Fruit fly (Drosophila melanogaster): Measurements from ENCODE around the gene CG32750.

The CG32750 gene

dm6 chrX:6225472-6226049 lies 29.3 kb upstream of the CG32750 start, which contains the start of gene dtn (continued):
- no peak for TF ChIP-seq CG8290 (GFP tag; optimal IDR thresholded peaks at IDR 0.05)
- TF ChIP-seq CG8290 (tag; optimal IDR thresholded peaks at IDR 0.05), result no peak
- no peak for TF ChIP-seq HLHmδ (GFP tag; optimal IDR thresholded peaks at IDR 0.05)
- no peak for TF ChIP-seq ken (GFP tag; IDR thresholded peaks at IDR 0.05)
- no peak for TF ChIP-seq sens (GFP tag)
- TF ChIP-seq hb (GFP tag; IDR thresholded peaks at IDR 0.05; ENCODE audit: partially characterized antibody), result no peak
- peak; percentile 59 for TF ChIP-seq CG9797 (GFP tag; optimal IDR thresholded peaks at IDR 0.05)
- no peak for TF ChIP-seq dmrt99B (tag; optimal IDR thresholded peaks at IDR 0.05)
- no peak for TF ChIP-seq vvl (GFP tag; IDR thresholded peaks at IDR 0.05)
- TF ChIP-seq C15 (GFP tag; IDR thresholded peaks at IDR 0.05), result no peak
- no peak for TF ChIP-seq Tbp (GFP tag; optimal IDR thresholded peaks at IDR 0.05)
- TF ChIP-seq CG6175 (GFP tag; IDR thresholded peaks at IDR 0.05), result no peak
- TF ChIP-seq ATbp (GFP tag; optimal IDR thresholded peaks at IDR 0.05), result no peak
- TF ChIP-seq sna (GFP tag; IDR thresholded peaks at IDR 0.05; ENCODE audit: partially characterized antibody), result 0 out of 2 replicates have a peak, but pooled peaks have one; percentile 31
- TF ChIP-seq row (GFP tag; IDR thresholded peaks at IDR 0.05), result no peak
- TF ChIP-seq wek (GFP tag; optimal IDR thresholded peaks at IDR 0.05), result no peak
- TF ChIP-seq Pdp1 (GFP tag; optimal IDR thresholded peaks at IDR 0.05), result no peak
- TF ChIP-seq Side (GFP tag; optimal IDR thresholded peaks at IDR 0.05), result no peak
- TF ChIP-seq CG7357 (GFP tag; IDR thresholded peaks at IDR 0.05), result no peak
- no peak for TF ChIP-seq psq (GFP tag; optimal IDR thresholded peaks at IDR 0.05)
- TF ChIP-seq CG10979 (tag; optimal IDR thresholded peaks at IDR 0.05), result peak; percentile 3
- TF ChIP-seq Kr (GFP tag; optimal IDR thresholded peaks at IDR 0.05), result no peak
- TF ChIP-seq grn (GFP tag; optimal IDR thresholded peaks at IDR 0.05), result no peak
- no peak for TF ChIP-seq CG11696 (GFP tag; IDR thresholded peaks at IDR 0.05)
- TF ChIP-seq CG7372 (GFP tag; IDR thresholded peaks at IDR 0.05), result no peak

dm6 chrX:6224225-6225190 lies 28.3 kb upstream of the CG32750 start, which contains the start of gene sqh:
Gene sqh (minus strand): TSS chrX:6225140.
- TF ChIP-seq CG17829 (tag; optimal IDR thresholded peaks at IDR 0.05) (peak; percentile 83), CG31365 (tag; optimal IDR thresholded peaks at IDR 0.05) (peak; percentile 50), amos (GFP tag; IDR thresholded peaks at IDR 0.05; ENCODE audit: partially characterized antibody) (peak; percentile 8; the same call in 1 of the 2 replicates), CG8924 (tag; optimal IDR thresholded peaks at IDR 0.05) (peak; percentile 91), CG3407 (GFP tag; optimal IDR thresholded peaks at IDR 0.05) (peak; percentile 87), Hey (tag; optimal IDR thresholded peaks at IDR 0.05) (no peak), CG1792 (GFP tag; optimal IDR thresholded peaks at IDR 0.05) (no peak), CG11695 (GFP tag; IDR thresholded peaks at IDR 0.05) (peak; percentile 91), Mes4 (GFP tag; optimal IDR thresholded peaks at IDR 0.05) (peak; percentile 3), Ets65A (GFP tag) (peak; percentile 94), CG12391 (tag; optimal IDR thresholded peaks at IDR 0.05) (peak; percentile 90), CG18599 (GFP tag; optimal IDR thresholded peaks at IDR 0.05) (peak; percentile 90), BtbVII (GFP tag; optimal IDR thresholded peaks at IDR 0.05) (peak; percentile 80), CG12942 (GFP tag; optimal IDR thresholded peaks at IDR 0.05) (peak; percentile 78), cas (GFP tag; IDR thresholded peaks at IDR 0.05) (peak; percentile 55; the same call in 1 of the 2 replicates), luna (GFP tag; optimal IDR thresholded peaks at IDR 0.05) (no peak), yki (optimal IDR thresholded peaks at IDR 0.05) (no peak), CG3163 (GFP tag; optimal IDR thresholded peaks at IDR 0.05) (no peak), CG12155 (GFP tag; optimal IDR thresholded peaks at IDR 0.05) (peak; percentile 59), ttk (GFP tag; IDR thresholded peaks at IDR 0.05) (peak; percentile 84), twi (tag; optimal IDR thresholded peaks at IDR 0.05) (peak; percentile 84), CG11560 (tag; IDR thresholded peaks at IDR 0.05) (peak; percentile 82; the same call in 2 of the 3 replicates), CG15073 (GFP tag; optimal IDR thresholded peaks at IDR 0.05) (peak; percentile 67), CG10431 (GFP tag; optimal IDR thresholded peaks at IDR 0.05) (peak; percentile 75), Nf-YC (tag; optimal IDR thresholded peaks at IDR 0.05) (peak; percentile 84)
